Fruit fly (Drosophila melanogaster): ENCODE data around the gene RpL3.
A peak's percentile ranks its signal among the peaks of the same experiment; 100 is the strongest.

RpL3 gene

dm6 chr3R:11216156-11216630 lies 5.5 kb upstream of the RpL3 start, which contains the start of the genes RpS25 and CG4820 (continued):
- TF ChIP-seq E2f2 (GFP tag; IDR thresholded peaks at IDR 0.05) (peak; percentile 80), CG12219 (GFP tag; optimal IDR thresholded peaks at IDR 0.05) (peak; percentile 90), lmd (GFP tag; IDR thresholded peaks at IDR 0.05) (peak; percentile 72), ranshi (GFP tag; IDR thresholded peaks at IDR 0.05) (peak; percentile 78), CG8281 (tag; optimal IDR thresholded peaks at IDR 0.05) (peak; percentile 72), B-H2 (GFP tag; optimal IDR thresholded peaks at IDR 0.05) (peak; percentile 94), Lhr (GFP tag; optimal IDR thresholded peaks at IDR 0.05) (peak; percentile 90), CG31224 (GFP tag; IDR thresholded peaks at IDR 0.05) (peak; percentile 77), CG10267 (tag; optimal IDR thresholded peaks at IDR 0.05) (peak; percentile 89), emc (GFP tag; optimal IDR thresholded peaks at IDR 0.05) (peak; percentile 90), toy (GFP tag; IDR thresholded peaks at IDR 0.05) (peak; percentile 36; the same call in 1 of the 2 replicates), gcm (GFP tag; optimal IDR thresholded peaks at IDR 0.05) (peak; percentile 89), jumu (GFP tag; optimal IDR thresholded peaks at IDR 0.05) (peak; percentile 81), CG2712 (tag; optimal IDR thresholded peaks at IDR 0.05) (peak; percentile 90), grn (GFP tag; optimal IDR thresholded peaks at IDR 0.05) (peak; percentile 76), Stat92E (GFP tag; optimal IDR thresholded peaks at IDR 0.05) (peak in 1 of 3 experiments; percentile 66), Dll (GFP tag; IDR thresholded peaks at IDR 0.05; ENCODE audit: partially characterized antibody) (peak; percentile 93), gt (GFP tag; IDR thresholded peaks at IDR 0.05) (peak; percentile 69; the same call in 1 of the 2 replicates), CG42726 (GFP tag; IDR thresholded peaks at IDR 0.05; ENCODE audit: partially characterized antibody) (peak; percentile 69), CG30431 (GFP tag; optimal IDR thresholded peaks at IDR 0.05) (peak; percentile 83), B-H1 (GFP tag; IDR thresholded peaks at IDR 0.05) (peak; percentile 69; the same call in 2 of the 3 replicates), D19B (GFP tag; optimal IDR thresholded peaks at IDR 0.05) (peak; percentile 75), dimm (GFP tag; IDR thresholded peaks at IDR 0.05) (peak; percentile 54), hb (GFP tag; IDR thresholded peaks at IDR 0.05; ENCODE audit: partially characterized antibody) (peak; percentile 80; the same call in 2 of the 3 replicates), CG1603 (tag; optimal IDR thresholded peaks at IDR 0.05) (peak; percentile 97), Doc2 (GFP tag; IDR thresholded peaks at IDR 0.05) (peak; percentile 50), CG3726 (GFP tag; IDR thresholded peaks at IDR 0.05) (no peak), Sry-δ (GFP tag; optimal IDR thresholded peaks at IDR 0.05) (peak; percentile 92), CG12299 (tag; optimal IDR thresholded peaks at IDR 0.05) (peak; percentile 90), CG2199 (GFP tag; IDR thresholded peaks at IDR 0.05) (0 out of 3 replicates have a peak, but pooled peaks have one; percentile 10), CG3838 (GFP tag; optimal IDR thresholded peaks at IDR 0.05) (peak; percentile 75), bbx (GFP tag; IDR thresholded peaks at IDR 0.05; ENCODE audit: partially characterized antibody) (peak; percentile 70), Aef1 (GFP tag; IDR thresholded peaks at IDR 0.05) (peak; percentile 59; the same call in 2 of the 3 replicates), C15 (GFP tag; IDR thresholded peaks at IDR 0.05) (peak; percentile 57; the same call in 1 of the 3 replicates), CG10462 (GFP tag; optimal IDR thresholded peaks at IDR 0.05) (peak; percentile 76), CG2678 (tag; optimal IDR thresholded peaks at IDR 0.05) (peak; percentile 85), hbn (GFP tag; IDR thresholded peaks at IDR 0.05; ENCODE audit: partially characterized antibody) (peak; percentile 83), Sry-β (GFP tag; optimal IDR thresholded peaks at IDR 0.05) (peak; percentile 69), CG2202 (tag; optimal IDR thresholded peaks at IDR 0.05) (peak; percentile 85), grau (tag; optimal IDR thresholded peaks at IDR 0.05) (peak; percentile 86), CG10543 (GFP tag; optimal IDR thresholded peaks at IDR 0.05) (peak; percentile 97), CG17912 (GFP tag; optimal IDR thresholded peaks at IDR 0.05) (peak; percentile 95), salm (tag; optimal IDR thresholded peaks at IDR 0.05) (peak; percentile 85), run (tag; optimal IDR thresholded peaks at IDR 0.05) (peak; percentile 84), gcm2 (GFP tag; optimal IDR thresholded peaks at IDR 0.05) (peak; percentile 86), CHES-1-like (GFP tag; optimal IDR thresholded peaks at IDR 0.05) (peak; percentile 94), sens (GFP tag) (peak; percentile 98), mld (GFP tag; IDR thresholded peaks at IDR 0.05; ENCODE audit: partially characterized antibody) (peak; percentile 65; the same call in 1 of the 3 replicates), phol (tag; optimal IDR thresholded peaks at IDR 0.05) (peak; percentile 100)
